Worm (Caenorhabditis elegans): ENCODE data around the gene F55B11.3.
"Not testable (repeated sequence)": the region's sequence is repeated elsewhere in the genome, so short reads cannot be mapped to it uniquely, and the experiment has no call there.

F55B11.3 gene

ce11 chrIV:14417128-14417527, 7.4 kb upstream of the F55B11.3 start, which contains the start of gene F55B11.6:
F55B11.6 (minus strand) TSS chrIV:14417228.
- TF ChIP-seq zim-3 (tag; optimal IDR thresholded peaks at IDR 0.05) (no peak), rec-8 (tag; optimal IDR thresholded peaks at IDR 0.05) (no peak)

DNA sequence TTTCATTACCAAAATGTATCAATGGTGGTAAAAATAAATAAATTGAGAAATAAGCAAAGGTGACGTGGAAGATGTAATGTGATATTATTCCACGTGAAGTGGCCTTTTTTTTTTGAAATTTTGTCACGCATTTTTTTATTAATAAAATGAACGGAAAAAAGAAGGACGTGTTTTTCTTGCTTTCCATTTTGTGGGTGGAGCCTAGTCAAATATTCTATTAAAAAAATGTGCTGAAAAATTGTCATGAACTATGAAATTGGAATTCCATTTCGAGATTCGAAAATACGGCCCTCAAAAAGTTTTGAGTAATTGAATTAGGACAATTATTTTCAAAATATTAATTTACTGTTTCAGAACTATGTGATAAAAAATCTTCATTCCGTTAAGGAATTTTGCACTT, 2.6 kb upstream of the F55B11.3 start, which contains the start of gene F55B11.7:
F55B11.7 (minus strand) TSS at position 101 of the 400 bp plus-strand sequence.
- TF ChIP-seq egrh-3 (GFP tag; IDR thresholded peaks at IDR 0.05) = no peak
- TF ChIP-seq snpc-4 (GFP tag; optimal IDR thresholded peaks at IDR 0.05) = no peak
- peak in 1 of 4 experiments; percentile 0 for TF ChIP-seq snpc-4 (tag; optimal IDR thresholded peaks at IDR 0.05)

- TF ChIP-seq Y95B8A.8 (GFP tag; IDR thresholded peaks at IDR 0.05) (no peak), unc-130 (GFP tag; optimal IDR thresholded peaks at IDR 0.05) (no peak), lsl-1 (GFP tag; optimal IDR thresholded peaks at IDR 0.05) (no peak), tlf-1 (GFP tag; optimal IDR thresholded peaks at IDR 0.05) (no peak), F33H1.4 (GFP tag; IDR thresholded peaks at IDR 0.05) (no peak), ztf-25 (GFP tag; IDR thresholded peaks at IDR 0.05) (no peak), F39B2.1 (GFP tag; IDR thresholded peaks at IDR 0.05) (no peak), snpc-4 (GFP tag; optimal IDR thresholded peaks at IDR 0.05) (no peak), snpc-4 (tag; optimal IDR thresholded peaks at IDR 0.05) (no peak), somi-1 (GFP tag; optimal IDR thresholded peaks at IDR 0.05) (no peak), ceh-100 (GFP tag; IDR thresholded peaks at IDR 0.05) (no peak)
These were observed 1.3 kb upstream of the F55B11.3 start, which contains the start of gene F55B11.2 for ce11 chrIV:14423194-14423593. F55B11.2 (minus strand) TSS chrIV:14423294.

- not testable (repeated sequence) for TF ChIP-seq F23B12.7 (tag; optimal IDR thresholded peaks at IDR 0.05; ENCODE audit: insufficient read depth); repo-1 (tag; optimal IDR thresholded peaks at IDR 0.05); snpc-3.4 (tag; optimal IDR thresholded peaks at IDR 0.05)
These were observed 2.9 kb downstream of the F55B11.3 start, which contains the start of gene F55B11.5 for ce11 chrIV:14427395-14427794. F55B11.5 (plus strand) TSS chrIV:14427695.

DNA sequence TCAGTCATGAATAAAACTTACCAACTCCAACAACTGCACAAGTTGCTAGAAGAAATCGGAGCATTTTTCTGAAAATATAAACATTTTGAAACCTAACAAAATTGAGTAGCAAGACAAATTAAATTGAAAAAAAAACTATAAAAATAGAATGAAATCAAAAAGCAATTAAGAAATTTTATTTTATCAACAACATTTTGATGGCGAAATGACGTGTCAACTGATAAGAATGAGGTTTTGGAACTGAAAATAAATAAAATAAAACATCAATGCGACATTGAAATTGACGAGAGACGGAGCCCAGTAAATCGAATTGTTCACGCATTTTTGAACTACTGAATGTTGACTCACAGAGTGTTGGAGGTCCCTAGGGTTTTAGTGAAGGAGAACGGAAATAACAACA, 6.4 kb downstream of the F55B11.3 start, which contains the start of gene F55B11.4:
F55B11.4 (minus strand) TSS at position 68 of the 400 bp plus-strand sequence.
- TF ChIP-seq nhr-80 (tag; optimal IDR thresholded peaks at IDR 0.05) = peak; percentile 40
- TF ChIP-seq Y79H2A.3 (GFP tag; conservative IDR thresholded peaks at IDR 0.05) = no peak
- TF ChIP-seq let-607 (tag; optimal IDR thresholded peaks at IDR 0.05) = peak in 1 of 2 experiments; percentile 44

ce11 chrIV:14435902-14436301, 11.4 kb downstream of the F55B11.3 start:
- no peak for TF ChIP-seq rcor-1 (GFP tag; IDR thresholded peaks at IDR 0.05)
- TF ChIP-seq cebp-1 (GFP tag; IDR thresholded peaks at IDR 0.05) = no peak
- TF ChIP-seq cebp-1 (tag; optimal IDR thresholded peaks at IDR 0.05) = no peak
- no peak for TF ChIP-seq F52B5.7 (tag; optimal IDR thresholded peaks at IDR 0.05)
- no peak for TF ChIP-seq atf-7 (tag; optimal IDR thresholded peaks at IDR 0.05)
- no peak for TF ChIP-seq Y56A3A.18 (GFP tag; IDR thresholded peaks at IDR 0.05)
- no peak for TF ChIP-seq let-526 (GFP tag; IDR thresholded peaks at IDR 0.05)
- no peak for TF ChIP-seq nfya-2 (GFP tag; IDR thresholded peaks at IDR 0.05)
- TF ChIP-seq egrh-3 (GFP tag; IDR thresholded peaks at IDR 0.05) = no peak
- no peak for TF ChIP-seq C06A6.2 (GFP tag; conservative IDR thresholded peaks at IDR 0.05)
- no peak for TF ChIP-seq madf-10 (tag; optimal IDR thresholded peaks at IDR 0.05)

Measured in whole organism, young adult.